Fruit fly (Drosophila melanogaster) whole organism, embryonic: ENCODE measurements around the gene CG17187.

Experiments used
- Awh ChIP-seq: fragments of 200-800 bp; sonication (Bioruptor generic); IDR thresholded peaks from 2 replicates; pipeline ENCODE4, ENCODE4 v1.3.6; 2022; ENCODE audit warnings: missing biosample characterization, missing genetic modification characterization
- CG10209 ChIP-seq: fragments of 200-800 bp; sonication (Bioruptor generic); optimal IDR thresholded peaks from 3 replicates; lab custom pipeline; 2017; ENCODE audit warnings: missing biosample characterization, mild to moderate bottlenecking, missing genetic modification characterization, missing genetic modification reagents
- CG10366 ChIP-seq: fragments of 200-800 bp; sonication (Bioruptor generic); IDR thresholded peaks from 2 replicates; pipeline ENCODE4 v1.3.6; 2022; ENCODE audit warnings: missing biosample characterization, missing genetic modification characterization
- CG10654 ChIP-seq: fragments of 200-800 bp; sonication (Bioruptor generic); optimal IDR thresholded peaks from 2 replicates; lab custom pipeline; 2016; ENCODE audit warnings: missing biosample characterization, missing genetic modification characterization
- CG11560 ChIP-seq: fragments of 200-800 bp; sonication (Bioruptor generic); IDR thresholded peaks from 3 replicates; pipeline ENCODE4 v1.3.6; 2022; ENCODE audit warnings: missing biosample characterization, missing genetic modification characterization
- CG14710 ChIP-seq: fragments of 200-800 bp; sonication (Bioruptor generic); optimal IDR thresholded peaks from 3 replicates; lab custom pipeline; 2019; ENCODE audit warnings: missing biosample characterization, mild to moderate bottlenecking, missing genetic modification characterization, moderate library complexity
- CG15073 ChIP-seq: fragments of 200-800 bp; sonication (Bioruptor generic); optimal IDR thresholded peaks from 2 replicates; lab custom pipeline; 2016; ENCODE audit warnings: missing biosample characterization, missing genetic modification characterization
- CG17829 ChIP-seq: fragments of 200-800 bp; optimal IDR thresholded peaks from 2 replicates; lab custom pipeline; 2019; ENCODE audit warnings: missing biosample characterization, mild to moderate bottlenecking, missing genetic modification characterization, moderate library complexity
- CG18476 ChIP-seq: fragments of 200-800 bp; sonication (Bioruptor generic); optimal IDR thresholded peaks from 2 replicates; lab custom pipeline; 2016; ENCODE audit warnings: missing biosample characterization, mild to moderate bottlenecking, missing genetic modification characterization
- CG2120 ChIP-seq: fragments of 200-800 bp; sonication (Bioruptor generic); optimal IDR thresholded peaks from 3 replicates; lab custom pipeline; 2016; ENCODE audit warnings: missing biosample characterization, missing genetic modification characterization
- CG30403 ChIP-seq: fragments of 200-800 bp; sonication (Bioruptor generic); optimal IDR thresholded peaks from 3 replicates; lab custom pipeline; 2016; ENCODE audit warnings: missing biosample characterization, missing genetic modification characterization
- CG31365 ChIP-seq: fragments of 200-800 bp; sonication (Bioruptor generic); optimal IDR thresholded peaks from 2 replicates; lab custom pipeline; 2018; ENCODE audit warnings: missing biosample characterization, mild to moderate bottlenecking, missing genetic modification characterization
- CG31441 ChIP-seq: fragments of 200-800 bp; sonication (Bioruptor generic); IDR thresholded peaks from 2 replicates; pipeline ENCODE4 v1.3.6; 2022; ENCODE audit warnings: missing biosample characterization, missing genetic modification characterization
- CG3163 ChIP-seq: fragments of 200-800 bp; sonication (Bioruptor generic); optimal IDR thresholded peaks from 3 replicates; lab custom pipeline; 2016; ENCODE audit warnings: missing biosample characterization, missing genetic modification characterization
- CG32532 ChIP-seq: fragments of 200-800 bp; sonication (Bioruptor generic); IDR thresholded peaks from 2 replicates; pipeline ENCODE4 v1.3.6; 2022; ENCODE audit warnings: missing biosample characterization, missing genetic modification characterization
- CG32767 ChIP-seq: fragments of 200-800 bp; sonication (Bioruptor generic); IDR thresholded peaks from 2 replicates; pipeline ENCODE4 v1.3.6; 2022; ENCODE audit warnings: missing biosample characterization, missing genetic modification characterization
- CG33213 ChIP-seq: fragments of 200-800 bp; sonication (Bioruptor generic); optimal IDR thresholded peaks from 3 replicates; lab custom pipeline; 2016; ENCODE audit warnings: missing biosample characterization, missing genetic modification characterization
- CG3995 ChIP-seq: fragments of 200-800 bp; sonication (Bioruptor generic); optimal IDR thresholded peaks from 3 replicates; lab custom pipeline; 2016; ENCODE audit warnings: missing biosample characterization, missing genetic modification characterization
- CG6683 ChIP-seq: fragments of 200-800 bp; sonication (Bioruptor generic); optimal IDR thresholded peaks from 2 replicates; lab custom pipeline; 2017; ENCODE audit warnings: missing biosample characterization, mild to moderate bottlenecking, missing genetic modification characterization, missing genetic modification reagents
- CG8944 ChIP-seq: fragments of 200-800 bp; sonication (Bioruptor generic); optimal IDR thresholded peaks from 3 replicates; lab custom pipeline; 2016; ENCODE audit warnings: missing biosample characterization, missing genetic modification characterization
- CG9609 ChIP-seq: fragments of 200-800 bp; sonication (Bioruptor generic); optimal IDR thresholded peaks from 3 replicates; lab custom pipeline; 2016; ENCODE audit warnings: missing biosample characterization, missing genetic modification characterization
- CTCF ChIP-seq: fragments of 200-800 bp; sonication (Bioruptor generic); optimal IDR thresholded peaks from 2 replicates; lab custom pipeline; 2017; ENCODE audit warnings: missing biosample characterization, mild to moderate bottlenecking, missing genetic modification characterization, moderate library complexity
- CkIIα-i1 ChIP-seq: fragments of 200-800 bp; sonication (Bioruptor generic); IDR thresholded peaks from 2 replicates; pipeline ENCODE4 v1.3.6; 2022; ENCODE audit warnings: missing biosample characterization, missing genetic modification characterization
- Dek ChIP-seq: fragments of 200-800 bp; sonication (Bioruptor generic); optimal IDR thresholded peaks from 3 replicates; lab custom pipeline; 2019; ENCODE audit warnings: missing biosample characterization, mild to moderate bottlenecking, missing genetic modification characterization, moderate library complexity
- H2.0 ChIP-seq: fragments of 200-800 bp; sonication (Bioruptor generic); IDR thresholded peaks from 2 replicates; pipeline ENCODE4 v1.3.6; 2022; ENCODE audit warnings: missing biosample characterization, missing genetic modification characterization
- HmgD ChIP-seq: fragments of 200-800 bp; sonication (Bioruptor generic); optimal IDR thresholded peaks from 3 replicates; lab custom pipeline; 2016; ENCODE audit warnings: missing biosample characterization, missing genetic modification characterization
- Hr51 ChIP-seq, 2 experiments: fragments of 200-800 bp; sonication (Bioruptor generic); optimal IDR thresholded peaks; 2 replicates in 1 of 2; 3 replicates in 1 of 2; lab custom pipeline; 2016 to 2018; ENCODE audit warnings: missing biosample characterization in 2 of 2, missing genetic modification characterization in 2 of 2, mild to moderate bottlenecking in 1 of 2, moderate library complexity in 1 of 2
- Pdp1 ChIP-seq, 2 experiments: fragments of 200-800 bp; sonication (Bioruptor generic); optimal IDR thresholded peaks; 3 replicates each; lab custom pipeline; 2016; ENCODE audit warnings: missing biosample characterization in 2 of 2, missing genetic modification characterization in 2 of 2, mild to moderate bottlenecking in 1 of 2, moderate library complexity in 1 of 2
- Taf1 ChIP-seq: fragments of 200-800 bp; sonication (Bioruptor generic); IDR thresholded peaks from 2 replicates; pipeline ENCODE4 v1.3.6; 2022; ENCODE audit warnings: missing biosample characterization, missing genetic modification characterization
- Vsx1 ChIP-seq: fragments of 200-800 bp; sonication (Bioruptor generic); optimal IDR thresholded peaks from 2 replicates; lab custom pipeline; 2017; ENCODE audit warnings: missing biosample characterization, mild to moderate bottlenecking, missing genetic modification characterization, missing genetic modification reagents
- Xrp1 ChIP-seq: fragments of 200-800 bp; sonication (Bioruptor generic); IDR thresholded peaks from 2 replicates; pipeline ENCODE4 v1.3.6; 2022; ENCODE audit warnings: missing biosample characterization, missing genetic modification characterization
- br ChIP-seq: fragments of >200 bp; optimal IDR thresholded peaks from 2 replicates; lab custom pipeline; 2017
- cas ChIP-seq: fragments of 200-800 bp; sonication (Bioruptor generic); IDR thresholded peaks from 2 replicates; pipeline ENCODE4 v1.3.6; 2022; ENCODE audit warnings: missing biosample characterization, missing genetic modification characterization
- crol ChIP-seq: fragments of 200-800 bp; sonication (Bioruptor generic); IDR thresholded peaks from 2 replicates; pipeline ENCODE4 v1.3.6; 2022; ENCODE audit warnings: missing biosample characterization, missing genetic modification characterization
- dimm ChIP-seq: fragments of 200-800 bp; sonication (Bioruptor generic); IDR thresholded peaks from 2 replicates; pipeline ENCODE4 v1.3.6; 2022; ENCODE audit warnings: missing biosample characterization, missing genetic modification characterization
- eyg ChIP-seq: fragments of 200-800 bp; sonication (Bioruptor generic); optimal IDR thresholded peaks from 3 replicates; lab custom pipeline; 2016; ENCODE audit warnings: missing biosample characterization, missing genetic modification characterization
- ftz-f1 ChIP-seq: fragments of 200-800 bp; sonication (Bioruptor generic); optimal IDR thresholded peaks from 2 replicates; lab custom pipeline; 2016; ENCODE audit warnings: missing biosample characterization, missing genetic modification characterization
- ham ChIP-seq: fragments of 200-800 bp; sonication (Bioruptor generic); IDR thresholded peaks from 2 replicates; pipeline ENCODE4 v1.3.6; 2022; ENCODE audit warnings: missing biosample characterization, missing genetic modification characterization
- hkb ChIP-seq, 2 experiments: fragments of 200-800 bp in 1 of 2; fragments of >200 bp in 1 of 2; sonication (Bioruptor generic) in 1 of 2; IDR thresholded peaks in 1 of 2; optimal IDR thresholded peaks in 1 of 2; 2 replicates each; pipeline versions ENCODE4 v1.3.6 to Lab custom; 2017 to 2022; ENCODE audit warnings: missing biosample characterization in 1 of 2, missing genetic modification characterization in 1 of 2
- ind ChIP-seq: fragments of 200-800 bp; sonication (Bioruptor generic); optimal IDR thresholded peaks from 3 replicates; lab custom pipeline; 2016; ENCODE audit warnings: missing biosample characterization, missing genetic modification characterization
- lola ChIP-seq, 3 experiments: fragments of >200 bp in 2 of 3; fragments of 200-800 bp in 1 of 3; sonication (Bioruptor generic) in 1 of 3; optimal IDR thresholded peaks; 2 replicates each; lab custom pipeline; 2017 to 2019; ENCODE audit warnings: missing biosample characterization in 3 of 3, missing genetic modification characterization in 3 of 3, mild to moderate bottlenecking in 1 of 3, moderate library complexity in 1 of 3
- nau ChIP-seq: fragments of 200-800 bp; sonication (Bioruptor generic); optimal IDR thresholded peaks from 3 replicates; lab custom pipeline; 2017; ENCODE audit warnings: missing biosample characterization, mild to moderate bottlenecking, missing genetic modification characterization, missing genetic modification reagents
- oc ChIP-seq: fragments of 200-800 bp; sonication (Bioruptor generic); optimal IDR thresholded peaks from 2 replicates; lab custom pipeline; 2018; ENCODE audit warnings: missing biosample characterization, mild to moderate bottlenecking, missing genetic modification characterization, moderate library complexity
- pan ChIP-seq, 4 experiments: fragments of >200 bp in 3 of 4; fragments of 200-800 bp in 1 of 4; sonication (Bioruptor generic) in 1 of 4; optimal IDR thresholded peaks in 3 of 4; IDR thresholded peaks in 1 of 4; 2 replicates each; pipeline versions ENCODE4 v1.3.6 to Lab custom; 2017 to 2022; ENCODE audit warnings: missing biosample characterization in 2 of 4, missing genetic modification characterization in 2 of 4, mixed read lengths in 1 of 4
- pros ChIP-seq: fragments of 200-800 bp; sonication (Bioruptor generic); optimal IDR thresholded peaks from 3 replicates; lab custom pipeline; 2019; ENCODE audit warnings: missing biosample characterization, mild to moderate bottlenecking, missing genetic modification characterization, moderate library complexity
- ranshi ChIP-seq: fragments of 200-800 bp; sonication (Bioruptor generic); IDR thresholded peaks from 2 replicates; pipeline ENCODE4 v1.3.6; 2022; ENCODE audit warnings: missing biosample characterization, missing genetic modification characterization
- sc ChIP-seq, 3 experiments: fragments of >200 bp in 2 of 3; fragments of 200-800 bp in 1 of 3; sonication (Bioruptor generic) in 1 of 3; optimal IDR thresholded peaks; 2 replicates in 2 of 3; 3 replicates in 1 of 3; lab custom pipeline; 2017; ENCODE audit warnings: mild to moderate bottlenecking in 1 of 3, missing biosample characterization in 1 of 3, missing genetic modification characterization in 1 of 3, missing genetic modification reagents in 1 of 3
- sr ChIP-seq: fragments of 200-800 bp; sonication (Bioruptor generic); IDR thresholded peaks from 3 replicates; pipeline ENCODE4 v1.3.6; 2022; ENCODE audit warnings: missing biosample characterization, missing genetic modification characterization
- tna ChIP-seq: fragments of 200-800 bp; sonication (Bioruptor generic); IDR thresholded peaks from 2 replicates; pipeline ENCODE4 v1.3.6; 2022; ENCODE audit warnings: missing biosample characterization, missing genetic modification characterization; ENCODE audit not compliant: partially characterized antibody
- zf30C ChIP-seq: fragments of 200-800 bp; sonication (Bioruptor generic); optimal IDR thresholded peaks from 3 replicates; lab custom pipeline; 2018; ENCODE audit warnings: missing biosample characterization, mild to moderate bottlenecking, missing genetic modification characterization

CG17187 gene

dm6 chr3R:11226496-11226895 lies 5.2 kb downstream of the CG17187 start, which contains the start of gene CG17726:
Gene CG17726, plus strand, starts transcription at chr3R:11226762.
- TF ChIP-seq nau (GFP tag; lab: Kevin White, UChicago) (no peak), lola (GFP tag; optimal IDR thresholded peaks at IDR 0.05; lab: Kevin White, UChicago) (peak in 1 of 3 experiments; percentile 98), Vsx1 (GFP tag; lab: Kevin White, UChicago) (no peak), CG31365 (tag; lab: Kevin White, UChicago) (peak; percentile 81), Dek (peak; percentile 97), HmgD (GFP tag; lab: Kevin White, UChicago) (peak; percentile 62), ind (peak; percentile 96), H2.0 (peak; percentile 98), cas (GFP tag; lab: Robert Waterston, UW) (peak; percentile 96), Taf1 (peak; percentile 94), zf30C (GFP tag; lab: Kevin White, UChicago) (no peak), sr (GFP tag; lab: Robert Waterston, UW) (peak; percentile 76; the same call in 1 of the 3 replicates), pros (GFP tag; lab: Kevin White, UChicago) (peak; percentile 38), crol (GFP tag; lab: Robert Waterston, UW) (peak; percentile 74), CG3163 (GFP tag; lab: Kevin White, UChicago) (peak; percentile 63), Pdp1 (GFP tag; optimal IDR thresholded peaks at IDR 0.05; lab: Kevin White, UChicago) (peak; percentile 90 to 95), Xrp1 (peak; percentile 99), CG32767 (GFP tag; lab: Robert Waterston, UW) (peak; percentile 98), oc (tag; lab: Kevin White, UChicago) (peak; percentile 98), CG10366 (GFP tag; lab: Robert Waterston, UW) (peak; percentile 98), CkIIα-i1 (GFP tag; lab: Robert Waterston, UW) (peak; percentile 68), CG18476 (GFP tag; lab: Kevin White, UChicago) (peak; percentile 96), CG30403 (peak; percentile 97), CG10654 (GFP tag; lab: Kevin White, UChicago) (peak; percentile 93), CG2120 (GFP tag; lab: Kevin White, UChicago) (peak; percentile 97), ranshi (GFP tag; lab: Robert Waterston, UW) (peak; percentile 98), ham (GFP tag; lab: Robert Waterston, UW) (peak; percentile 88; the same call in 1 of the 2 replicates), Hr51 (GFP tag; optimal IDR thresholded peaks at IDR 0.05; lab: Kevin White, UChicago) (peak; percentile 91 to 98), CTCF (GFP tag; lab: Kevin White, UChicago) (peak; percentile 36), CG32532 (GFP tag; lab: Robert Waterston, UW) (peak; percentile 98), CG8944 (peak; percentile 87), pan (optimal IDR thresholded peaks at IDR 0.05; lab: Kevin White, UChicago) (peak in 1 of 2 experiments; percentile 73), pan (GFP tag; optimal IDR thresholded peaks at IDR 0.05 in 1 of 2, IDR thresholded peaks at IDR 0.05 in 1 of 2) (peak in 1 of 2 experiments; percentile 98), CG14710 (tag; lab: Kevin White, UChicago) (peak; percentile 97), hkb (optimal IDR thresholded peaks at IDR 0.05; lab: Kevin White, UChicago) (no peak), hkb (GFP tag; IDR thresholded peaks at IDR 0.05; lab: Robert Waterston, UW) (peak; percentile 98), Awh (GFP tag; lab: Robert Waterston, UW) (peak; percentile 99), br (no peak), CG33213 (GFP tag; lab: Kevin White, UChicago) (peak; percentile 67), tna (GFP tag; lab: Robert Waterston, UW) (no peak), CG3995 (GFP tag; lab: Kevin White, UChicago) (peak; percentile 74), CG10209 (GFP tag; lab: Kevin White, UChicago) (peak; percentile 97), CG31441 (peak; percentile 98), ftz-f1 (GFP tag; lab: Kevin White, UChicago) (peak; percentile 44), sc (optimal IDR thresholded peaks at IDR 0.05; lab: Kevin White, UChicago) (no peak), sc (GFP tag; optimal IDR thresholded peaks at IDR 0.05; lab: Kevin White, UChicago) (peak; percentile 92), CG6683 (GFP tag; lab: Kevin White, UChicago) (peak; percentile 87), CG9609 (GFP tag; lab: Kevin White, UChicago) (peak; percentile 86), eyg (peak; percentile 66), CG11560 (tag; lab: Robert Waterston, UW) (peak; percentile 88), CG17829 (peak; percentile 98), CG15073 (peak; percentile 71), dimm (GFP tag; lab: Robert Waterston, UW) (peak; percentile 95)
